Worm (Caenorhabditis elegans) whole organism, L4/young adult: ENCODE data around the gene del-9.

Source experiments
- W03F9.2 ChIP-seq: fragments of 150-350 bp; optimal IDR thresholded peaks from 2 replicates; lab custom pipeline; 2014; ENCODE audit warnings: missing biosample characterization, missing genetic modification characterization
- dao-5 ChIP-seq: sonication (generic microtip); optimal IDR thresholded peaks from 2 replicates; lab custom pipeline; 2016; ENCODE audit warnings: missing genotype, missing genetic modification characterization, moderate library complexity, missing compliant biosample characterization
- him-1 ChIP-seq: sonication (generic microtip); optimal IDR thresholded peaks from 2 replicates; lab custom pipeline; 2016; ENCODE audit warnings: missing genotype, missing genetic modification reagents, missing genetic modification characterization, missing compliant biosample characterization

Gene del-9

ce11 chrX:3584481-3584880 lies 32.6 kb downstream of the del-9 start:
- TF ChIP-seq W03F9.2 (tag; lab: Kevin White, UChicago): no peak
- no peak for TF ChIP-seq dao-5 (tag; lab: Kevin White, UChicago)

ce11 chrX:3583436-3583835 lies 33.7 kb downstream of the del-9 start:
- no peak for TF ChIP-seq him-1 (tag; lab: Kevin White, UChicago)
- TF ChIP-seq dao-5 (tag; lab: Kevin White, UChicago): no peak
- TF ChIP-seq W03F9.2 (tag; lab: Kevin White, UChicago): no peak

ce11 chrX:3581813-3582212 lies 35.3 kb downstream of the del-9 start:
- TF ChIP-seq him-1 (tag; lab: Kevin White, UChicago): no peak
- no peak for TF ChIP-seq dao-5 (tag; lab: Kevin White, UChicago)
- TF ChIP-seq W03F9.2 (tag; lab: Kevin White, UChicago): no peak

ce11 chrX:3576239-3576638 lies 40.9 kb downstream of the del-9 start, which contains the start of gene ckc-1:
ckc-1 (plus strand) TSS chrX:3576606.
- TF ChIP-seq W03F9.2 (tag; lab: Kevin White, UChicago) (peak; percentile 6), dao-5 (tag; lab: Kevin White, UChicago) (no peak)

ce11 chrX:3573482-3573881 lies 43.6 kb downstream of the del-9 start, which contains the start of gene T27A10.5:
T27A10.5 (minus strand) TSS chrX:3573582.
- TF ChIP-seq him-1 (tag; lab: Kevin White, UChicago) (no peak), dao-5 (tag; lab: Kevin White, UChicago) (no peak), W03F9.2 (tag; lab: Kevin White, UChicago) (no peak)

ce11 chrX:3572490-3572889 lies 44.6 kb downstream of the del-9 start, which contains the start of gene vit-3:
vit-3 (minus strand) TSS chrX:3572549.
- TF ChIP-seq W03F9.2 (tag; lab: Kevin White, UChicago): no peak
- TF ChIP-seq dao-5 (tag; lab: Kevin White, UChicago): no peak
- no peak for TF ChIP-seq him-1 (tag; lab: Kevin White, UChicago)

- TF ChIP-seq W03F9.2 (tag; lab: Kevin White, UChicago) (no peak), dao-5 (tag; lab: Kevin White, UChicago) (no peak), him-1 (tag; lab: Kevin White, UChicago) (no peak)
Measured at ce11 chrX:3566856-3567255, 50.3 kb downstream of the del-9 start.

ce11 chrX:3563903-3564302 lies 53.2 kb downstream of the del-9 start, which contains the start of gene vit-4:
vit-4 (minus strand) TSS chrX:3563965.
- no peak for TF ChIP-seq dao-5 (tag; lab: Kevin White, UChicago)
- no peak for TF ChIP-seq W03F9.2 (tag; lab: Kevin White, UChicago)
- TF ChIP-seq him-1 (tag; lab: Kevin White, UChicago): no peak
